Worm (Caenorhabditis elegans) whole organism, L2 larva: Measurements from ENCODE around the gene ZK1240.5.

ENCODE experiments used
- fos-1 ChIP-seq: fragments of 150-350 bp; optimal IDR thresholded peaks from 2 replicates; lab custom pipeline; 2014; ENCODE audit warnings: missing biosample characterization, missing genetic modification characterization
- nhr-6 ChIP-seq: fragments of 150-350 bp; optimal IDR thresholded peaks from 2 replicates; lab custom pipeline; 2014; ENCODE audit warnings: missing biosample characterization, missing genetic modification characterization

ce11 chrII:2292027-2292426, 25.7 kb downstream of the ZK1240.5 start, which contains the start of gene K09F6.7:
- TF ChIP-seq fos-1 (tag; lab: Kevin White, UChicago): no peak
- TF ChIP-seq nhr-6 (tag; lab: Kevin White, UChicago): no peak
